Fruit fly (Drosophila melanogaster) S2 (cell line): ENCODE results near the gene Pex2.

ENCODE experiments used
- CG8478 ChIP-seq: fragments of >200 bp; optimal IDR thresholded peaks from 2 replicates; lab custom pipeline; 2018
- CTCF ChIP-seq, 2 experiments: fragments of >200 bp; optimal IDR thresholded peaks; 2 replicates each; lab custom pipeline; 2018

DNA sequence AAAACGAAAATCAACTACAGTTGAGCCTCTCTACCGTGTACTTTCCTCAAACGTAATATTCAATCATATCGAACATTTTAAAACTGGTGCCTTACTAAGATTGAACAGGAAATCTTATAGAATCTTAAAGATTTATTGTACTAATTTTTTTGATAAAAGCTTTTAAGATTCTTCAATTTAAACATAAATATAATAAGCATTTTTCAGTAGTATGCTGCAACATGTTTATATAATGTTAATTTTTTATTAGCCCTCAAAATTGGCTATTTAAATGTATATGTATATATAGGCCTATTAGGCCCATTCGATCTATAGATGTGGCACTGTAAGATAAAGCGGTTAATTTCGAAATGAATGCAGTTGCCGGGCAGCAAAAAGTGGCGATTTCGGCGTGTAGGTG, 32.7 kb downstream of the Pex2 start:
- TF ChIP-seq CG8478 (no peak), CTCF (optimal IDR thresholded peaks at IDR 0.05; lab: Kevin White, UChicago) (no peak)
